Fruit fly (Drosophila melanogaster) whole organism, embryonic: ENCODE results near the gene scrt.

Experiments used
- Blimp-1 ChIP-seq: fragments of 200-800 bp; sonication (Bioruptor generic); optimal IDR thresholded peaks from 3 replicates; lab custom pipeline; 2018; ENCODE audit warnings: missing biosample characterization, missing genetic modification characterization, mild to moderate bottlenecking, moderate library complexity, missing genetic modification reagents
- C15 ChIP-seq: fragments of 200-800 bp; sonication (Bioruptor generic); IDR thresholded peaks from 3 replicates; pipeline ENCODE4 v1.3.6; 2022; ENCODE audit warnings: missing biosample characterization, missing genetic modification characterization
- CG10274 ChIP-seq: fragments of 200-800 bp; sonication (Bioruptor generic); optimal IDR thresholded peaks from 3 replicates; lab custom pipeline; 2017; ENCODE audit warnings: missing biosample characterization, mild to moderate bottlenecking, missing genetic modification characterization
- CG10979 ChIP-seq: fragments of 200-800 bp; sonication (Bioruptor generic); optimal IDR thresholded peaks from 2 replicates; lab custom pipeline; 2018; ENCODE audit warnings: missing biosample characterization, mild to moderate bottlenecking, missing genetic modification characterization, moderate library complexity
- CG11723 ChIP-seq: fragments of 200-800 bp; sonication (Bioruptor generic); optimal IDR thresholded peaks from 2 replicates; lab custom pipeline; 2017; ENCODE audit warnings: missing biosample characterization, mild to moderate bottlenecking, missing genetic modification characterization
- CG12219 ChIP-seq: fragments of 200-800 bp; sonication (Bioruptor generic); optimal IDR thresholded peaks from 3 replicates; lab custom pipeline; 2018; ENCODE audit warnings: missing biosample characterization, mild to moderate bottlenecking, missing genetic modification characterization
- CG13287 ChIP-seq: fragments of 200-800 bp; sonication (Bioruptor generic); IDR thresholded peaks from 2 replicates; pipeline ENCODE4 v1.3.6; 2022; ENCODE audit warnings: missing biosample characterization, missing genetic modification characterization; ENCODE audit not compliant: partially characterized antibody
- CG15479 ChIP-seq: fragments of 200-800 bp; sonication (Bioruptor generic); optimal IDR thresholded peaks from 3 replicates; lab custom pipeline; 2019; ENCODE audit warnings: missing biosample characterization, mild to moderate bottlenecking, missing genetic modification characterization, moderate library complexity
- CG17385 ChIP-seq: fragments of 200-800 bp; sonication (Bioruptor generic); optimal IDR thresholded peaks from 3 replicates; lab custom pipeline; 2018; ENCODE audit warnings: missing biosample characterization, mild to moderate bottlenecking, missing genetic modification characterization
- CG17568 ChIP-seq: fragments of 200-800 bp; sonication (Bioruptor generic); optimal IDR thresholded peaks from 2 replicates; lab custom pipeline; 2018; ENCODE audit warnings: missing biosample characterization, mild to moderate bottlenecking, missing genetic modification characterization, moderate library complexity
- CG3065 ChIP-seq: fragments of 200-800 bp; sonication (Bioruptor generic); optimal IDR thresholded peaks from 2 replicates; lab custom pipeline; 2016; ENCODE audit warnings: missing biosample characterization, missing genetic modification characterization
- CG32767 ChIP-seq: fragments of 200-800 bp; sonication (Bioruptor generic); IDR thresholded peaks from 2 replicates; pipeline ENCODE4 v1.3.6; 2022; ENCODE audit warnings: missing biosample characterization, missing genetic modification characterization
- CG3847 ChIP-seq: fragments of 200-800 bp; sonication (Bioruptor generic); IDR thresholded peaks from 2 replicates; pipeline ENCODE4 v1.3.6; 2022; ENCODE audit warnings: missing biosample characterization, missing genetic modification characterization
- CG4282 ChIP-seq: fragments of 200-800 bp; sonication (Bioruptor generic); optimal IDR thresholded peaks from 2 replicates; lab custom pipeline; 2016; ENCODE audit warnings: missing biosample characterization, missing genetic modification characterization
- CG43689 ChIP-seq: fragments of 200-800 bp; sonication (Bioruptor generic); IDR thresholded peaks from 2 replicates; pipeline ENCODE4 v1.3.6; 2022; ENCODE audit warnings: missing biosample characterization, missing genetic modification characterization
- CG4404 ChIP-seq: fragments of 200-800 bp; sonication (Bioruptor generic); IDR thresholded peaks from 2 replicates; pipeline ENCODE4 v1.3.6; 2022; ENCODE audit warnings: missing biosample characterization, missing genetic modification characterization
- CG4707 ChIP-seq: fragments of 200-800 bp; sonication (Bioruptor generic); optimal IDR thresholded peaks from 2 replicates; lab custom pipeline; 2018; ENCODE audit warnings: missing biosample characterization, mild to moderate bottlenecking, missing genetic modification characterization, moderate library complexity
- CG5245 ChIP-seq: fragments of 200-800 bp; sonication (Bioruptor generic); optimal IDR thresholded peaks from 3 replicates; lab custom pipeline; 2016; ENCODE audit warnings: missing biosample characterization, missing genetic modification characterization
- CG6791 ChIP-seq: fragments of 200-800 bp; sonication (Bioruptor generic); IDR thresholded peaks from 3 replicates; pipeline ENCODE4 v1.3.6; 2022; ENCODE audit warnings: missing biosample characterization, missing genetic modification characterization; ENCODE audit not compliant: partially characterized antibody
- CG8924 ChIP-seq: fragments of 200-800 bp; optimal IDR thresholded peaks from 3 replicates; lab custom pipeline; 2019; ENCODE audit warnings: missing biosample characterization, mild to moderate bottlenecking, missing genetic modification characterization, moderate library complexity
- Dref ChIP-seq: fragments of 200-800 bp; sonication (Bioruptor generic); IDR thresholded peaks from 2 replicates; pipeline ENCODE4 v1.3.6; 2022; ENCODE audit warnings: missing biosample characterization, missing genetic modification characterization
- HmgD ChIP-seq: fragments of 200-800 bp; sonication (Bioruptor generic); optimal IDR thresholded peaks from 3 replicates; lab custom pipeline; 2016; ENCODE audit warnings: missing biosample characterization, missing genetic modification characterization
- NC2α ChIP-seq: fragments of 200-800 bp; sonication (Bioruptor generic); optimal IDR thresholded peaks from 2 replicates; lab custom pipeline; 2016; ENCODE audit warnings: missing biosample characterization, missing genetic modification characterization
- NC2β ChIP-seq: fragments of 200-800 bp; sonication (Bioruptor generic); optimal IDR thresholded peaks from 2 replicates; lab custom pipeline; 2016; ENCODE audit warnings: missing biosample characterization, missing genetic modification characterization
- Oli ChIP-seq: fragments of 200-800 bp; sonication (Bioruptor generic); optimal IDR thresholded peaks from 2 replicates; lab custom pipeline; 2018; ENCODE audit warnings: missing biosample characterization, mild to moderate bottlenecking, missing genetic modification characterization, moderate library complexity
- Opbp ChIP-seq: fragments of 200-800 bp; sonication (Bioruptor generic); IDR thresholded peaks from 3 replicates; pipeline ENCODE4 v1.3.6; 2022; ENCODE audit warnings: missing biosample characterization, missing genetic modification characterization; ENCODE audit not compliant: partially characterized antibody
- PHDP ChIP-seq: fragments of 200-800 bp; sonication (Bioruptor generic); optimal IDR thresholded peaks from 3 replicates; lab custom pipeline; 2018; ENCODE audit warnings: missing biosample characterization, mild to moderate bottlenecking, missing genetic modification characterization, moderate library complexity
- Rfx ChIP-seq: fragments of 200-800 bp; sonication (Bioruptor generic); IDR thresholded peaks from 2 replicates; pipeline ENCODE4 v1.3.6; 2022; ENCODE audit warnings: missing biosample characterization, missing genetic modification characterization
- amos ChIP-seq: fragments of 200-800 bp; sonication (Bioruptor generic); IDR thresholded peaks from 2 replicates; pipeline ENCODE4 v1.3.6; 2022; ENCODE audit warnings: missing biosample characterization, missing genetic modification characterization; ENCODE audit not compliant: partially characterized antibody
- bsh ChIP-seq, 2 experiments: fragments of 200-800 bp; sonication (Bioruptor generic); optimal IDR thresholded peaks; 2 replicates each; lab custom pipeline; 2017 to 2018; ENCODE audit warnings: mild to moderate bottlenecking in 2 of 2, missing biosample characterization in 2 of 2, missing genetic modification characterization in 2 of 2, moderate library complexity in 1 of 2
- danr ChIP-seq: fragments of 200-800 bp; sonication (Bioruptor generic); IDR thresholded peaks from 2 replicates; pipeline ENCODE4 v1.3.6; 2022; ENCODE audit warnings: missing biosample characterization, missing genetic modification characterization
- esg ChIP-seq: fragments of 200-800 bp; sonication (Bioruptor generic); conservative IDR thresholded peaks from 2 replicates; pipeline ENCODE4 v1.3.6; 2022; ENCODE audit warnings: missing biosample characterization, missing genetic modification characterization
- fd3F ChIP-seq: fragments of 200-800 bp; sonication (Bioruptor generic); optimal IDR thresholded peaks from 2 replicates; lab custom pipeline; 2018; ENCODE audit warnings: missing biosample characterization, mild to moderate bottlenecking, missing genetic modification characterization, moderate library complexity
- gt ChIP-seq: fragments of 200-800 bp; sonication (Bioruptor generic); IDR thresholded peaks from 2 replicates; pipeline ENCODE4 v1.3.6; 2022; ENCODE audit warnings: missing biosample characterization, missing genetic modification characterization
- ham ChIP-seq: fragments of 200-800 bp; sonication (Bioruptor generic); IDR thresholded peaks from 2 replicates; pipeline ENCODE4 v1.3.6; 2022; ENCODE audit warnings: missing biosample characterization, missing genetic modification characterization
- hb ChIP-seq: fragments of 200-800 bp; sonication (Bioruptor generic); IDR thresholded peaks from 3 replicates; pipeline ENCODE4 v1.3.6; 2022; ENCODE audit warnings: missing biosample characterization, missing genetic modification characterization; ENCODE audit not compliant: partially characterized antibody
- hkb ChIP-seq, 2 experiments: fragments of 200-800 bp in 1 of 2; fragments of >200 bp in 1 of 2; sonication (Bioruptor generic) in 1 of 2; IDR thresholded peaks in 1 of 2; optimal IDR thresholded peaks in 1 of 2; 2 replicates each; pipeline versions ENCODE4 v1.3.6 to Lab custom; 2017 to 2022; ENCODE audit warnings: missing biosample characterization in 1 of 2, missing genetic modification characterization in 1 of 2
- ken ChIP-seq: fragments of 200-800 bp; sonication (Bioruptor generic); IDR thresholded peaks from 3 replicates; pipeline ENCODE4 v1.3.6; 2022; ENCODE audit warnings: missing biosample characterization, missing genetic modification characterization
- maf-S ChIP-seq: fragments of 200-800 bp; sonication (Bioruptor generic); optimal IDR thresholded peaks from 2 replicates; lab custom pipeline; 2016; ENCODE audit warnings: missing biosample characterization, missing genetic modification characterization
- mld ChIP-seq: fragments of 200-800 bp; sonication (Bioruptor generic); IDR thresholded peaks from 3 replicates; pipeline ENCODE4 v1.3.6; 2022; ENCODE audit warnings: missing biosample characterization, missing genetic modification characterization; ENCODE audit not compliant: partially characterized antibody
- org-1 ChIP-seq: fragments of 200-800 bp; sonication (Bioruptor generic); optimal IDR thresholded peaks from 2 replicates; lab custom pipeline; 2017; ENCODE audit warnings: missing biosample characterization, missing genetic modification characterization
- pros ChIP-seq: fragments of 200-800 bp; sonication (Bioruptor generic); optimal IDR thresholded peaks from 3 replicates; lab custom pipeline; 2019; ENCODE audit warnings: missing biosample characterization, mild to moderate bottlenecking, missing genetic modification characterization, moderate library complexity
- psq ChIP-seq: fragments of 200-800 bp; sonication (Bioruptor generic); optimal IDR thresholded peaks from 2 replicates; lab custom pipeline; 2017; ENCODE audit warnings: missing biosample characterization, missing genetic modification characterization
- salm ChIP-seq: fragments of 200-800 bp; sonication (Bioruptor generic); optimal IDR thresholded peaks from 2 replicates; lab custom pipeline; 2018; ENCODE audit warnings: missing biosample characterization, mild to moderate bottlenecking, missing genetic modification characterization
- shn ChIP-seq: fragments of 200-800 bp; sonication (Bioruptor generic); optimal IDR thresholded peaks from 3 replicates; lab custom pipeline; 2016; ENCODE audit warnings: missing biosample characterization, missing genetic modification characterization
- sisA ChIP-seq: fragments of 200-800 bp; sonication (Bioruptor generic); IDR thresholded peaks from 2 replicates; pipeline ENCODE4 v1.3.6; 2022; ENCODE audit warnings: missing biosample characterization, missing genetic modification characterization
- sna ChIP-seq: fragments of 200-800 bp; sonication (Bioruptor generic); IDR thresholded peaks from 2 replicates; pipeline ENCODE4 v1.3.6; 2022; ENCODE audit warnings: missing biosample characterization, missing genetic modification characterization; ENCODE audit not compliant: partially characterized antibody
- tna ChIP-seq: fragments of 200-800 bp; sonication (Bioruptor generic); IDR thresholded peaks from 2 replicates; pipeline ENCODE4 v1.3.6; 2022; ENCODE audit warnings: missing biosample characterization, missing genetic modification characterization; ENCODE audit not compliant: partially characterized antibody
- zfh2 ChIP-seq: fragments of 200-800 bp; sonication (Bioruptor generic); optimal IDR thresholded peaks from 2 replicates; lab custom pipeline; 2016; ENCODE audit warnings: missing biosample characterization, missing genetic modification characterization

The scrt gene

DNA sequence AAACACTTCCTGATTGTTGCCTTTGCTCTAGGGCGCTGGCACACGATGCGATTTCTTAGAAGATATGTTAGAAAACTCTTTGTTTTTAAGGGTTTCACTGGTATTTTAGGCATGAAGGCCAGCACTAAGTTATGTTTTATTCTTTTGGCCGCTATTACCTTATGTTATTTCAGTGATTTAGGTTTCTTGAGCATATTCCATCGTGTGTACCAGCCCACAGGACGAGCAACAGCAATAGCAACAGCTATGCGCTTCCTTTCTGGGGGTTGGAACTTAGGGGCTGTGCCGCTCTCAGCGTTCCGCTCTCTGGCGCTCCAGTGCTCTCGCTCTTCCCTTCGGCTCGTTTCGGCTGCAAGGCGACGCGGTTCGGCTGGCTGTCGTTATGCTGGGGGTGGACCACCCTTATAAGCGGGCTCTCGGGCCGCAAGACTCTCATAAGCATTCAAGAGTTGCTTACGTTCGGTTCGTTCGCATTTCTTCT is at the start of gene scrt (continued):
- no peak for TF ChIP-seq C15 (GFP tag; lab: Robert Waterston, UW)
- TF ChIP-seq pros = peak; percentile 24
- TF ChIP-seq Rfx = peak; percentile 32; the same call in 1 of the 2 replicates
- peak; percentile 73 for TF ChIP-seq PHDP
- TF ChIP-seq CG4707 = no peak
- TF ChIP-seq maf-S (GFP tag; lab: Kevin White, UChicago) = no peak
- no peak for TF ChIP-seq salm (tag; lab: Kevin White, UChicago)
- peak; percentile 12 for TF ChIP-seq Oli
- no peak for TF ChIP-seq fd3F (GFP tag; lab: Kevin White, UChicago)
- no peak for TF ChIP-seq danr (GFP tag; lab: Robert Waterston, UW)
- no peak for TF ChIP-seq CG15479 (GFP tag; lab: Kevin White, UChicago)
- TF ChIP-seq tna = no peak; the same call in 1 of the 2 replicates
- peak; percentile 41; the same call in 1 of the 2 replicates for TF ChIP-seq CG32767 (GFP tag; lab: Robert Waterston, UW)
- TF ChIP-seq ham (GFP tag; lab: Robert Waterston, UW) = no peak
- no peak for TF ChIP-seq psq (GFP tag; lab: Kevin White, UChicago)
- no peak for TF ChIP-seq gt (GFP tag; lab: Robert Waterston, UW)
- no peak for TF ChIP-seq CG17568 (GFP tag; lab: Kevin White, UChicago)
- no peak for TF ChIP-seq CG5245 (GFP tag; lab: Kevin White, UChicago)
- peak; percentile 32 for TF ChIP-seq NC2β (GFP tag; lab: Kevin White, UChicago)
- no peak for TF ChIP-seq CG3065 (GFP tag; lab: Kevin White, UChicago)
- TF ChIP-seq mld (GFP tag; lab: Robert Waterston, UW) = no peak
- 0 out of 3 replicates have a peak, but pooled peaks have one; percentile 59 for TF ChIP-seq ken (GFP tag; lab: Robert Waterston, UW)
- peak; percentile 41 for TF ChIP-seq shn (GFP tag; lab: Kevin White, UChicago)
- no peak for TF ChIP-seq Dref (GFP tag; lab: Robert Waterston, UW)
- peak; percentile 59; the same call in 1 of the 2 replicates for TF ChIP-seq sisA (GFP tag; lab: Robert Waterston, UW)
- peak; percentile 18 for TF ChIP-seq org-1 (GFP tag; lab: Kevin White, UChicago)
- TF ChIP-seq zfh2 (GFP tag; lab: Kevin White, UChicago) = no peak
- TF ChIP-seq hb (GFP tag; lab: Robert Waterston, UW) = 0 out of 3 replicates have a peak, but pooled peaks have one; percentile 39
- peak; percentile 76 for TF ChIP-seq CG8924 (tag; lab: Kevin White, UChicago)
- no peak for TF ChIP-seq esg
- TF ChIP-seq CG4404 (GFP tag; lab: Robert Waterston, UW) = peak; percentile 77
- TF ChIP-seq HmgD (GFP tag; lab: Kevin White, UChicago) = peak; percentile 18
- TF ChIP-seq CG17385 = peak; percentile 16
- no peak for TF ChIP-seq Blimp-1
- 0 out of 3 replicates have a peak, but pooled peaks have one; percentile 21 for TF ChIP-seq Opbp (GFP tag; lab: Robert Waterston, UW)
- TF ChIP-seq CG6791 (GFP tag; lab: Robert Waterston, UW) = 0 out of 3 replicates have a peak, but pooled peaks have one; percentile 49
- peak; percentile 66 for TF ChIP-seq sna (GFP tag; lab: Robert Waterston, UW)
- peak; percentile 51 for TF ChIP-seq amos (GFP tag; lab: Robert Waterston, UW)
- no peak for TF ChIP-seq CG4282
- no peak for TF ChIP-seq NC2α (GFP tag; lab: Kevin White, UChicago)
- peak; percentile 21 for TF ChIP-seq CG11723 (GFP tag; lab: Kevin White, UChicago)
- TF ChIP-seq bsh (GFP tag; optimal IDR thresholded peaks at IDR 0.05; lab: Kevin White, UChicago) = peak in 1 of 2 experiments; percentile 63
- TF ChIP-seq CG43689 = no peak
- no peak for TF ChIP-seq CG10274 (GFP tag; lab: Kevin White, UChicago)
- peak; percentile 28 for TF ChIP-seq CG12219 (GFP tag; lab: Kevin White, UChicago)
- TF ChIP-seq CG13287 = peak; percentile 66
- TF ChIP-seq CG3847 (GFP tag; lab: Robert Waterston, UW) = no peak
- TF ChIP-seq CG10979 (tag; lab: Kevin White, UChicago) = peak; percentile 91
- no peak for TF ChIP-seq hkb (optimal IDR thresholded peaks at IDR 0.05; lab: Kevin White, UChicago)
- TF ChIP-seq hkb (GFP tag; IDR thresholded peaks at IDR 0.05; lab: Robert Waterston, UW) = peak; percentile 66
